Fruit fly (Drosophila melanogaster): ENCODE measurements around the gene CG12061.

CG12061 gene

DNA sequence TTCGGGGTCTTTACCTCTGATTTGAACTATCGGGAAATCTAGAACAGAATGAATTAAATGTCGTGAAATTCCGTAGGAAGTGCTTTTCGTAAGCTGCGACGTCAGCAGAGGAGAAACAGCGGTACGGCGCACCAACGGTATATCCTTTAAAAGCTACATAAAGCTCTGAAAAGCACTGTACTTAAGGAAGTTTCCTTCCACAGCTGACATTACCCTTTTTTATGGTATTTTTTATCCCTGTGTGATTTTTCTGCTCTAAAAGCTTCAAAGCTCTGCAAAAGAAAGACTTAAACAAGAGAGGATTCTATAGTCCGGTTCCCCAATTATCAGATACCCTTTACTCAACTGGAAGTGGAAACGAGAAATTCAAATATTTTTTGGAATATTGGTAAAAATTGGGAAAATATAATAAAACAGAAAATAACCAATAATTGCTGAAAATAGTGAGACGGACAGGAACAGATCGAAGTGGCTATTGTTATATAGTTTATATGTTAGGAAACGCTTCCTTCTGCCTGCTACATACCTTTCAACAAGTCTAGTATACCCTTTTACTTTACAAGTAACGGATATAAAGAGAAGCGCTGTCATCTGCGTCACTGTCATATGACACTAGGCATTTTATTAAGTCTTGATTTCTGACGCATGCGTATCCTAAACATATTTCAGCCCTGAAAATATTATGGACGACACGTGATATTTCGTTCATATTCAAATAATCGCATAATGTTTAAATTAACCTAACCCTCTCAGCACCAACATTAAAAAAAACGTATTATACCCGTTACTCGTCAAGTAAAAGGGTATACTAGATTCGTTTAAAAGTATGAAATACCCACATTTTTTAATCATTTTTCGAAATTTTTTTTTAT is 31.0 kb upstream of the CG12061 start, which contains the start of the genes stnA and stnB (continued):
- no peak for TF ChIP-seq CG4282 (GFP tag; optimal IDR thresholded peaks at IDR 0.05)
- TF ChIP-seq stc (GFP tag; IDR thresholded peaks at IDR 0.05): no peak
- peak; percentile 62 for TF ChIP-seq CG18599 (GFP tag; optimal IDR thresholded peaks at IDR 0.05)
- TF ChIP-seq CG4328 (GFP tag; optimal IDR thresholded peaks at IDR 0.05): no peak
- TF ChIP-seq Side (GFP tag; optimal IDR thresholded peaks at IDR 0.05): no peak
- TF ChIP-seq Ets65A (GFP tag): no peak
- no peak for TF ChIP-seq gsb (GFP tag; IDR thresholded peaks at IDR 0.05)
- TF ChIP-seq nmo (GFP tag; optimal IDR thresholded peaks at IDR 0.05): peak; percentile 21
- no peak for TF ChIP-seq knrl (GFP tag; IDR thresholded peaks at IDR 0.05; ENCODE audit: partially characterized antibody)
- TF ChIP-seq CG4617 (GFP tag; optimal IDR thresholded peaks at IDR 0.05; ENCODE audit: borderline replicate concordance): no peak
- TF ChIP-seq CG3847 (GFP tag; IDR thresholded peaks at IDR 0.05): no peak
- no peak for TF ChIP-seq CG43689 (GFP tag; IDR thresholded peaks at IDR 0.05)
- no peak for TF ChIP-seq nerfin-1 (tag; optimal IDR thresholded peaks at IDR 0.05)
- TF ChIP-seq Hsf (GFP tag; optimal IDR thresholded peaks at IDR 0.05): peak; percentile 23
- peak; percentile 8 for TF ChIP-seq tin (GFP tag; optimal IDR thresholded peaks at IDR 0.05)
- TF ChIP-seq CG2129 (GFP tag; IDR thresholded peaks at IDR 0.05; ENCODE audit: partially characterized antibody): no peak
- TF ChIP-seq dmrt11E (tag; optimal IDR thresholded peaks at IDR 0.05): no peak
- no peak for TF ChIP-seq Ravus (GFP tag; IDR thresholded peaks at IDR 0.05)
- 0 out of 3 replicates have a peak, but pooled peaks have one; percentile 14 for TF ChIP-seq H15 (GFP tag; IDR thresholded peaks at IDR 0.05)
- TF ChIP-seq CG11504 (tag; optimal IDR thresholded peaks at IDR 0.05): peak; percentile 54
- peak; percentile 50 for TF ChIP-seq CG7928 (GFP tag; optimal IDR thresholded peaks at IDR 0.05)
- TF ChIP-seq sc (optimal IDR thresholded peaks at IDR 0.05): no peak
- TF ChIP-seq sc (GFP tag; optimal IDR thresholded peaks at IDR 0.05): no peak
- peak; percentile 26 for TF ChIP-seq CG30403 (GFP tag; optimal IDR thresholded peaks at IDR 0.05)
- no peak for TF ChIP-seq cg (GFP tag; optimal IDR thresholded peaks at IDR 0.05)
- TF ChIP-seq CG11456 (GFP tag; IDR thresholded peaks at IDR 0.05): no peak
- no peak for TF ChIP-seq CG2202 (tag; optimal IDR thresholded peaks at IDR 0.05)
- TF ChIP-seq Sry-β (GFP tag; optimal IDR thresholded peaks at IDR 0.05): no peak
- TF ChIP-seq cad (GFP tag; optimal IDR thresholded peaks at IDR 0.05): no peak
- TF ChIP-seq Bdp1 (GFP tag; optimal IDR thresholded peaks at IDR 0.05): no peak
- TF ChIP-seq Awh (GFP tag; IDR thresholded peaks at IDR 0.05): no peak
- TF ChIP-seq ash1 (GFP tag; optimal IDR thresholded peaks at IDR 0.05): no peak
- TF ChIP-seq zf30C (GFP tag; optimal IDR thresholded peaks at IDR 0.05): no peak
- TF ChIP-seq Hmx (GFP tag; optimal IDR thresholded peaks at IDR 0.05): no peak
- TF ChIP-seq odd (GFP tag; optimal IDR thresholded peaks at IDR 0.05): no peak
- no peak for TF ChIP-seq Eip74EF (GFP tag; optimal IDR thresholded peaks at IDR 0.05)
- TF ChIP-seq gro (GFP tag; optimal IDR thresholded peaks at IDR 0.05): peak; percentile 27
- TF ChIP-seq hth (optimal IDR thresholded peaks at IDR 0.05): no peak
- TF ChIP-seq vfl (GFP tag; optimal IDR thresholded peaks at IDR 0.05): no peak
- peak; percentile 18 for TF ChIP-seq scrt (GFP tag; optimal IDR thresholded peaks at IDR 0.05)
- TF ChIP-seq GATAe (GFP tag; conservative IDR thresholded peaks at IDR 0.05): no peak
- TF ChIP-seq Lim3 (GFP tag; IDR thresholded peaks at IDR 0.05): no peak
- TF ChIP-seq hkb (optimal IDR thresholded peaks at IDR 0.05): no peak
- TF ChIP-seq hkb (GFP tag; IDR thresholded peaks at IDR 0.05): no peak; the same call in 1 of the 2 replicates
- TF ChIP-seq NK7.1 (GFP tag; optimal IDR thresholded peaks at IDR 0.05): no peak
- TF ChIP-seq HLHmδ (GFP tag; optimal IDR thresholded peaks at IDR 0.05): no peak
- 0 out of 2 replicates have a peak, but pooled peaks have one; percentile 8 for TF ChIP-seq E2f2 (GFP tag; IDR thresholded peaks at IDR 0.05)
- peak; percentile 57 for TF ChIP-seq lab (GFP tag; optimal IDR thresholded peaks at IDR 0.05)
- TF ChIP-seq CG6854 (GFP tag; optimal IDR thresholded peaks at IDR 0.05): no peak
- TF ChIP-seq rib (GFP tag; IDR thresholded peaks at IDR 0.05): no peak
